Worm (Caenorhabditis elegans) whole organism, young adult: ENCODE results near the gene flh-3.
"Not testable (repeated sequence)": the region's sequence is repeated elsewhere in the genome, so short reads cannot be mapped to it uniquely, and the experiment has no call there.

ENCODE experiments used
- B0336.3 ChIP-seq: fragments of 200-800 bp; sonication (Bioruptor generic); IDR thresholded peaks from 2 replicates; pipeline ENCODE4 v1.3.6; 2022; ENCODE audit warnings: missing genetic modification characterization, missing compliant biosample characterization
- C17E4.6 ChIP-seq: fragments of 200-800 bp; sonication (Bioruptor generic); IDR thresholded peaks from 2 replicates; pipeline ENCODE4 v1.3.6; 2022; ENCODE audit warnings: missing genetic modification reagents, missing genetic modification characterization, missing compliant biosample characterization
- D2030.7 ChIP-seq: fragments of 200-800 bp; sonication (Bioruptor generic); IDR thresholded peaks from 2 replicates; pipeline ENCODE4 v1.3.6; 2022; ENCODE audit warnings: missing genetic modification reagents, missing genetic modification characterization, missing compliant biosample characterization
- F10E7.11 ChIP-seq: sonication (generic microtip); optimal IDR thresholded peaks from 2 replicates; lab custom pipeline; 2017; ENCODE audit warnings: mild to moderate bottlenecking, missing genetic modification characterization, moderate library complexity, missing compliant biosample characterization
- F49E8.2 ChIP-seq: sonication (generic microtip); optimal IDR thresholded peaks from 3 replicates; lab custom pipeline; 2017; ENCODE audit warnings: missing genetic modification characterization, mild to moderate bottlenecking, missing compliant biosample characterization, antibody characterized with exemption, moderate library complexity; ENCODE audit not compliant: insufficient read depth
- F55B11.4 ChIP-seq: sonication (generic microtip); optimal IDR thresholded peaks from 2 replicates; lab custom pipeline; 2016; ENCODE audit warnings: missing compliant biosample characterization, missing genetic modification characterization, borderline replicate concordance; ENCODE audit not compliant: insufficient read depth
- F57A8.1 ChIP-seq: fragments of 200-800 bp; sonication (Bioruptor generic); optimal IDR thresholded peaks from 2 replicates; lab custom pipeline; 2018; ENCODE audit warnings: mild to moderate bottlenecking, missing genetic modification characterization, moderate library complexity, missing compliant biosample characterization
- F57C9.4 ChIP-seq: sonication (generic microtip); optimal IDR thresholded peaks from 2 replicates; lab custom pipeline; 2017; ENCODE audit warnings: mild to moderate bottlenecking, missing genetic modification characterization, missing compliant biosample characterization
- T26A5.8 ChIP-seq: sonication (generic microtip); optimal IDR thresholded peaks from 2 replicates; lab custom pipeline; 2016; ENCODE audit warnings: missing genetic modification characterization, missing compliant biosample characterization
- Y79H2A.3 ChIP-seq: fragments of 200-800 bp; sonication (Bioruptor generic); conservative IDR thresholded peaks from 2 replicates; pipeline ENCODE4 v1.3.6; 2022; ENCODE audit warnings: missing genetic modification reagents, missing genetic modification characterization, missing compliant biosample characterization
- Y95B8A.8 ChIP-seq: fragments of 200-800 bp; sonication (Bioruptor generic); IDR thresholded peaks from 2 replicates; pipeline ENCODE4 v1.3.6; 2022; ENCODE audit warnings: missing genetic modification reagents, missing genetic modification characterization, missing compliant biosample characterization
- ZK185.1 ChIP-seq: sonication (generic microtip); optimal IDR thresholded peaks from 2 replicates; lab custom pipeline; 2016; ENCODE audit warnings: mild to moderate bottlenecking, missing genetic modification characterization, missing compliant biosample characterization; ENCODE audit not compliant: poor library complexity, severe bottlenecking
- aptf-3 ChIP-seq: fragments of 200-800 bp; sonication (Bioruptor generic); IDR thresholded peaks from 2 replicates; pipeline ENCODE4 v1.3.6; 2022; ENCODE audit warnings: missing genetic modification characterization, missing compliant biosample characterization
- atf-7 ChIP-seq: sonication (generic microtip); optimal IDR thresholded peaks from 2 replicates; lab custom pipeline; 2017; ENCODE audit warnings: mild to moderate bottlenecking, missing genetic modification characterization, missing compliant biosample characterization
- attf-5 ChIP-seq: fragments of 200-800 bp; sonication (Bioruptor generic); optimal IDR thresholded peaks from 2 replicates; lab custom pipeline; 2018; ENCODE audit warnings: mild to moderate bottlenecking, missing genetic modification characterization, missing compliant biosample characterization
- ccch-3 ChIP-seq: fragments of 200-800 bp; sonication (Bioruptor generic); optimal IDR thresholded peaks from 2 replicates; lab custom pipeline; 2018; ENCODE audit warnings: mild to moderate bottlenecking, missing genetic modification characterization, missing compliant biosample characterization
- ceh-58 ChIP-seq: fragments of 200-800 bp; sonication (Bioruptor generic); IDR thresholded peaks from 2 replicates; pipeline ENCODE4 v1.3.6; 2022; ENCODE audit warnings: missing genetic modification characterization, missing compliant biosample characterization
- ceh-79 ChIP-seq: sonication (generic microtip); optimal IDR thresholded peaks from 2 replicates; lab custom pipeline; 2017; ENCODE audit warnings: mild to moderate bottlenecking, missing genetic modification characterization, missing compliant biosample characterization
- ceh-91 ChIP-seq: fragments of 200-800 bp; sonication (Bioruptor generic); IDR thresholded peaks from 2 replicates; pipeline ENCODE4 v1.3.6; 2022; ENCODE audit warnings: missing genetic modification reagents, missing genetic modification characterization, missing compliant biosample characterization
- chd-7 ChIP-seq: sonication (generic microtip); optimal IDR thresholded peaks from 2 replicates; lab custom pipeline; 2016; ENCODE audit warnings: mild to moderate bottlenecking, missing genetic modification characterization, moderate library complexity, missing compliant biosample characterization
- egl-18 ChIP-seq: fragments of 200-800 bp; sonication (Bioruptor generic); IDR thresholded peaks from 2 replicates; pipeline ENCODE4 v1.3.6; 2022; ENCODE audit warnings: missing genetic modification reagents, missing genetic modification characterization, missing compliant biosample characterization
- hlh-12 ChIP-seq: sonication (generic microtip); optimal IDR thresholded peaks from 2 replicates; lab custom pipeline; 2016; ENCODE audit warnings: missing genetic modification characterization, missing compliant biosample characterization
- hmg-1.2 ChIP-seq: fragments of 200-800 bp; sonication (Bioruptor generic); IDR thresholded peaks from 2 replicates; pipeline ENCODE4 v1.3.6; 2022; ENCODE audit warnings: missing genetic modification reagents, missing genetic modification characterization, missing compliant biosample characterization
- lin-40 ChIP-seq: sonication (generic microtip); optimal IDR thresholded peaks from 2 replicates; lab custom pipeline; 2016; ENCODE audit warnings: missing genetic modification characterization, mild to moderate bottlenecking, missing compliant biosample characterization, missing genotype, missing genetic modification reagents
- madf-3 ChIP-seq: fragments of 200-800 bp; sonication (Bioruptor generic); IDR thresholded peaks from 2 replicates; pipeline ENCODE4 v1.3.6; 2022; ENCODE audit warnings: missing genetic modification reagents, missing genetic modification characterization, missing compliant biosample characterization
- mxl-1 ChIP-seq: sonication (generic microtip); optimal IDR thresholded peaks from 2 replicates; lab custom pipeline; 2016; ENCODE audit warnings: missing genetic modification characterization, missing compliant biosample characterization
- nfya-1 ChIP-seq: sonication (generic microtip); optimal IDR thresholded peaks from 2 replicates; lab custom pipeline; 2017; ENCODE audit warnings: antibody characterized with exemption, missing compliant biosample characterization, missing genetic modification characterization, borderline replicate concordance; ENCODE audit not compliant: insufficient read depth
- snpc-1.3 ChIP-seq: sonication (generic microtip); optimal IDR thresholded peaks from 2 replicates; lab custom pipeline; 2017; ENCODE audit warnings: missing genetic modification characterization, mild to moderate bottlenecking, missing compliant biosample characterization, antibody characterized with exemption, moderate library complexity, missing genotype, missing genetic modification reagents; ENCODE audit not compliant: insufficient read depth
- tbp1 ChIP-seq: fragments of 200-800 bp; sonication (Bioruptor generic); optimal IDR thresholded peaks from 2 replicates; lab custom pipeline; 2018; ENCODE audit warnings: mild to moderate bottlenecking, missing genetic modification characterization, missing compliant biosample characterization
- tlf-1 ChIP-seq: fragments of 200-800 bp; sonication (Bioruptor generic); optimal IDR thresholded peaks from 2 replicates; lab custom pipeline; 2018; ENCODE audit warnings: mild to moderate bottlenecking, missing genetic modification characterization, missing compliant biosample characterization
- ztf-22 ChIP-seq: fragments of 200-800 bp; sonication (Bioruptor generic); optimal IDR thresholded peaks from 2 replicates; lab custom pipeline; 2018; ENCODE audit warnings: mild to moderate bottlenecking, missing genetic modification characterization, moderate library complexity, missing compliant biosample characterization
- ztf-3 ChIP-seq: fragments of 200-800 bp; sonication (Bioruptor generic); optimal IDR thresholded peaks from 2 replicates; lab custom pipeline; 2018; ENCODE audit warnings: mild to moderate bottlenecking, missing genetic modification characterization, missing compliant biosample characterization

Gene flh-3

DNA sequence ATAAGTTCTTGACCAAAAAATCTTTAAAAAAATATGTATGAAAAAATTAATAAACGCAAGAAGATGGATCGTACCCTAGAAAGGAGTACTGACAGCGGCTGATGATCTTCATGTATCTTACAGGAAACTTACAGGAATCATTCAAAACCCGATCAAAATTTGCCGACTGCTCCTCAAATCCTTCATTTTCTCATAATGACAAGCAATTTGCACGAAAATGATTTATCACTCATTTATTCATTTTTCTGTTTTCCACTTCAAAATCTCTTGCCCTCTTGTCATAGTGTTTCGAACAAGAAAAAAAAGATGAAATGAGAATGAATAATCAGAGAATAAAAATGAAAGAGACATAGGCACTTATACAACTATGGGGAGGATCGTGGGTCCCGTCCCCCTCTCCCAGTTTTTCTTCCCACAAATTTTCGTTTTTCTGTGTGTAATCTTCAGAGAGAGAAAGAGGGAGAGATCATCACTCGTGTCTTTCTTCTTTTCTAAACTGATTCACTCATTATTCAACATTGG lies 4.2 kb downstream of the flh-3 start, which contains the start of gene nmy-3:
Gene nmy-3 (plus strand): TSS at position 472 of the 522 bp plus-strand sequence.
- TF ChIP-seq F57A8.1 (GFP tag; lab: Kevin White, UChicago), result no peak
- no peak for TF ChIP-seq tbp1 (GFP tag; lab: Kevin White, UChicago)
- no peak for TF ChIP-seq D2030.7 (GFP tag; lab: Robert Waterston, UW)
- no peak for TF ChIP-seq tlf-1
- TF ChIP-seq B0336.3 (GFP tag; lab: Robert Waterston, UW), result no peak
- no peak for TF ChIP-seq ztf-22 (GFP tag; lab: Kevin White, UChicago)
- no peak for TF ChIP-seq F55B11.4 (tag; lab: Kevin White, UChicago)
- TF ChIP-seq hmg-1.2 (GFP tag; lab: Robert Waterston, UW), result no peak
- TF ChIP-seq snpc-1.3 (tag; lab: Kevin White, UChicago), result no peak
- no peak for TF ChIP-seq atf-7
- no peak for TF ChIP-seq ceh-79 (tag; lab: Kevin White, UChicago)
- no peak for TF ChIP-seq attf-5 (GFP tag; lab: Kevin White, UChicago)
- TF ChIP-seq F57C9.4 (tag; lab: Kevin White, UChicago), result no peak
- TF ChIP-seq madf-3 (GFP tag; lab: Robert Waterston, UW), result no peak
- TF ChIP-seq ceh-58 (GFP tag; lab: Robert Waterston, UW), result no peak

DNA sequence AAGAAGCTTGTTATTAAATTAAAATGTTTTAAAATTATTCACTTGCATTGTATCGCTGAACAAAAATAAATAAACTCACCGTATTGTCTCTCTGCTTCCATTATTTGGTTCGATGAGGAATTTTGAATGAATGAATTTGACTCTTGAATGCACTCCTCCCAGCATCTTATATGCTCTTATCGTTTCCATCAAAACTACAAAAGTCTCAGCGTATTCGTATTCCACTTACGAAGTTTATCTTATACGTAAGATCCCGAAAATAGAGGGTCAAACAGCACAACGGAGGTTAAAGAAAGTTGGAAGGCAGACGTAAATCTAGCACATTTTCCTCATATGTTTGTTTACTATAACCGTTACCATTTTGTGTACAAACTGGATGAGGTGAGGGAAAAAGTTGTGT lies 16.4 kb downstream of the flh-3 start, which contains the start of gene nhr-267:
Gene nhr-267 (minus strand): TSS at position 101 of the 400 bp plus-strand sequence.
- TF ChIP-seq C17E4.6 (GFP tag; lab: Robert Waterston, UW); Y79H2A.3; ccch-3 (GFP tag; lab: Kevin White, UChicago): not testable (repeated sequence)

DNA sequence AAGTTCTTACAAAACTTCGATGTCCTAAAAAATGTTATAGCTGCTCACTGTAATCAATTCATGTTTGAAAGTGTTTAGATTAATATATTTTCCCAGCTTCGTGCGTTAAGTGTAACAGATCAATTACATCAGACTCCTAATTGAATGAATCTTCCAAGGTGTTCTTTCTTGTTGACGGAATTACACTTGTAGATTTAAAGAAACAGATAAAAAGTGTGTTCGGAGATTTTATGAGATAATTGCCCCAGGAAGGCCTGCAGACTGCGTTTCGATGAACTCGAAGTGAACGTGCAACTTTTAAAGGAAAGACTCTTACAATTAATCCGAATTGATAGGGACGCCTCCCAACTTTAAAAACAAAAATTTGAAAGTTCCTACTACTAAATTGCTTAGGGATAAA lies 19.7 kb downstream of the flh-3 start:
- no peak for TF ChIP-seq ZK185.1 (tag; lab: Kevin White, UChicago)
- TF ChIP-seq Y95B8A.8 (GFP tag; lab: Robert Waterston, UW), result no peak
- TF ChIP-seq aptf-3 (GFP tag; lab: Robert Waterston, UW), result no peak
- no peak for TF ChIP-seq chd-7 (tag; lab: Kevin White, UChicago)
- no peak for TF ChIP-seq lin-40 (tag; lab: Kevin White, UChicago)
- TF ChIP-seq mxl-1 (tag; lab: Kevin White, UChicago), result no peak
- no peak for TF ChIP-seq egl-18 (GFP tag; lab: Robert Waterston, UW)
- no peak for TF ChIP-seq tbp1 (GFP tag; lab: Kevin White, UChicago)
- TF ChIP-seq ztf-3 (GFP tag; lab: Kevin White, UChicago), result no peak
- TF ChIP-seq F10E7.11 (tag; lab: Kevin White, UChicago), result no peak
- no peak for TF ChIP-seq hlh-12 (tag; lab: Kevin White, UChicago)
- TF ChIP-seq ceh-91, result no peak
- no peak for TF ChIP-seq F57C9.4 (tag; lab: Kevin White, UChicago)
- TF ChIP-seq T26A5.8 (tag; lab: Kevin White, UChicago), result no peak
- no peak for TF ChIP-seq nfya-1 (tag; lab: Kevin White, UChicago)

DNA sequence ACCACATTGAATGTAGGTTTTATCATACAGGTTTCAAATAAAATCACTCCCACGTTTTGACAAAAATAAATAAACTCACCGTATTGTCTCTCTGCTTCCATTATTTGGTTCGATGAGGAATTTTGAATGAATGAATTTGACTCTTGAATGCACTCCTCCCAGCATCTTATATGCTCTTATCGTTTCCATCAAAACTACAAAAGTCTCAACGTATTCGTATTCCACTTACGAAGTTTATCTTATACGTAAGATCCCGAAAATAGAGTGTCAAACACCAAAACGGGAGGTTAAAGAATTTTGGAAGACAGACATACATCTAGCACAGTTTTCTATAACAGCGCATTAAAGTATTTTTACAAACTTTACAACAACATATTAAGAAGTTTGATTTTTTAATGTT lies 23.9 kb downstream of the flh-3 start, which contains the start of gene nhr-264:
Gene nhr-264 (minus strand): TSS at position 101 of the 400 bp plus-strand sequence.
- TF ChIP-seq ZK185.1 (tag; lab: Kevin White, UChicago); F49E8.2 (tag; lab: Kevin White, UChicago); ccch-3 (GFP tag; lab: Kevin White, UChicago): not testable (repeated sequence)
